Fruit fly (Drosophila melanogaster): ENCODE measurements around the gene Myo61F.

The Myo61F gene

dm6 chr3L:1368201-1368617 is 49.9 kb downstream of the Myo61F start (continued):
- TF ChIP-seq Hmr (GFP tag; optimal IDR thresholded peaks at IDR 0.05) (peak; percentile 80), CG1832 (GFP tag; optimal IDR thresholded peaks at IDR 0.05) (no peak), CG7372 (GFP tag; IDR thresholded peaks at IDR 0.05) (peak; percentile 80), CG6254 (GFP tag; optimal IDR thresholded peaks at IDR 0.05) (peak; percentile 55), kay (GFP tag; optimal IDR thresholded peaks at IDR 0.05) (peak; percentile 69), CG18619 (GFP tag; optimal IDR thresholded peaks at IDR 0.05) (peak; percentile 67), CrebB (tag; optimal IDR thresholded peaks at IDR 0.05) (peak; percentile 49), CG15696 (tag; optimal IDR thresholded peaks at IDR 0.05) (peak; percentile 85), Bteb2 (GFP tag; optimal IDR thresholded peaks at IDR 0.05) (peak; percentile 35), crp (GFP tag; optimal IDR thresholded peaks at IDR 0.05) (peak in 1 of 2 experiments; percentile 57), Pdp1 (GFP tag; optimal IDR thresholded peaks at IDR 0.05) (peak; percentile 74 to 76), Stat92E (GFP tag; optimal IDR thresholded peaks at IDR 0.05) (no peak), CG33213 (GFP tag; optimal IDR thresholded peaks at IDR 0.05) (peak; percentile 36), CG4404 (GFP tag; IDR thresholded peaks at IDR 0.05) (peak; percentile 97), CG1529 (GFP tag; optimal IDR thresholded peaks at IDR 0.05) (peak; percentile 56), Side (GFP tag; optimal IDR thresholded peaks at IDR 0.05) (peak; percentile 64), CG13424 (tag; optimal IDR thresholded peaks at IDR 0.05) (peak; percentile 65), CG16779 (GFP tag; IDR thresholded peaks at IDR 0.05) (0 out of 2 replicates have a peak, but pooled peaks have one; percentile 61), Camta (GFP tag; optimal IDR thresholded peaks at IDR 0.05) (peak; percentile 75), Scr (GFP tag; IDR thresholded peaks at IDR 0.05; ENCODE audit: partially characterized antibody) (no peak), shn (GFP tag; optimal IDR thresholded peaks at IDR 0.05) (peak; percentile 48), Blimp-1 (GFP tag; optimal IDR thresholded peaks at IDR 0.05) (peak; percentile 52), tio (GFP tag; optimal IDR thresholded peaks at IDR 0.05) (peak; percentile 54), Hand (GFP tag; optimal IDR thresholded peaks at IDR 0.05) (peak; percentile 48), slbo (GFP tag; IDR thresholded peaks at IDR 0.05) (peak; percentile 92), Hr3 (GFP tag; optimal IDR thresholded peaks at IDR 0.05) (peak; percentile 74), jigr1 (GFP tag; IDR thresholded peaks at IDR 0.05) (no peak), Mrtf (GFP tag; IDR thresholded peaks at IDR 0.05) (peak; percentile 80), Poxn (GFP tag; IDR thresholded peaks at IDR 0.05) (0 out of 2 replicates have a peak, but pooled peaks have one; percentile 26), gce (GFP tag; IDR thresholded peaks at IDR 0.05) (peak; percentile 66; the same call in 1 of the 3 replicates), CkIIα-i1 (GFP tag; IDR thresholded peaks at IDR 0.05) (no peak), CG11695 (GFP tag; IDR thresholded peaks at IDR 0.05) (peak; percentile 85), CG10366 (GFP tag; IDR thresholded peaks at IDR 0.05) (peak; percentile 87), Bdp1 (GFP tag; optimal IDR thresholded peaks at IDR 0.05) (peak; percentile 32), vvl (GFP tag; IDR thresholded peaks at IDR 0.05) (peak; percentile 91), Max (GFP tag; optimal IDR thresholded peaks at IDR 0.05) (peak; percentile 36), sqz (GFP tag; optimal IDR thresholded peaks at IDR 0.05) (peak; percentile 24), stwl (tag; optimal IDR thresholded peaks at IDR 0.05) (peak; percentile 2), CG11560 (tag; IDR thresholded peaks at IDR 0.05) (peak; percentile 78; the same call in 2 of the 3 replicates), CG12236 (GFP tag; optimal IDR thresholded peaks at IDR 0.05) (peak; percentile 9), otp (GFP tag; IDR thresholded peaks at IDR 0.05) (peak; percentile 92), CG4707 (GFP tag; optimal IDR thresholded peaks at IDR 0.05) (no peak), CG12942 (GFP tag; optimal IDR thresholded peaks at IDR 0.05) (peak; percentile 70), CG30020 (tag; optimal IDR thresholded peaks at IDR 0.05) (no peak), Atf3 (GFP tag; optimal IDR thresholded peaks at IDR 0.05) (peak; percentile 39), CG11723 (GFP tag; optimal IDR thresholded peaks at IDR 0.05) (peak; percentile 33), CG31365 (tag; optimal IDR thresholded peaks at IDR 0.05) (peak; percentile 41), Dek (tag; optimal IDR thresholded peaks at IDR 0.05) (peak; percentile 50), CG17802 (tag; optimal IDR thresholded peaks at IDR 0.05) (peak; percentile 46), CG1792 (GFP tag; optimal IDR thresholded peaks at IDR 0.05) (no peak)

All from whole organism, embryonic.